Fruit fly (Drosophila melanogaster) whole organism, adult: ENCODE measurements around the gene Acp24A4.

Experiments
- CG1620 ChIP-seq: fragments of 200-800 bp; sonication (Bioruptor generic); optimal IDR thresholded peaks from 2 replicates; lab custom pipeline; 2016; ENCODE audit warnings: missing biosample characterization, missing genetic modification characterization
- bab1 ChIP-seq: fragments of 200-800 bp; sonication (Bioruptor generic); optimal IDR thresholded peaks from 3 replicates; lab custom pipeline; 2019; ENCODE audit warnings: missing biosample characterization, mild to moderate bottlenecking, missing genetic modification characterization, moderate library complexity

dm6 chr2L:3700374-3700773 lies 6.7 kb upstream of the Acp24A4 start, which contains the start of gene Sfp24C1:
- TF ChIP-seq bab1 (GFP tag; lab: Kevin White, UChicago) (no peak), CG1620 (no peak)
